Worm (Caenorhabditis elegans): ENCODE results near the gene ddr-2.

Gene ddr-2

DNA sequence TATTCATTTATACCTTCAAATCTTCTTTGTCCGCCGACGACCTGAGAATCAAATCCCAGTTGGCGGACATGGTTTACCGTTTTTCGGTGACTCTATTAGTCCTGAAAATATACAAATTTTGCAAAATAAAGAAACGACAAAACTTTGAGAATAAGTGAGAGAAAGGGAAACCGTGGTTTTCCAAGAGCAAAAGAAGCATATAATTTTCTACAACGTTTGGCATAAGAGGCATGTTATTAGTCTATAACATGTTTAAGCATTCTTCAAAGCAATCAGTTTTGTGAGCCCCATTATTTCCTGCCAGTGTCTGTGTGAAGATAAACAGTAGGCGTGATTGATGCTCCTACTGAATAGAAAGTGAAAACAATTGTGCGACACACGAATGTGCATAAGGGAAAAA lies 35.0 kb upstream of the ddr-2 start, which contains the start of gene K09C4.10:
TSS of gene K09C4.10 (minus strand) at position 101 of the 400 bp plus-strand sequence.
- TF ChIP-seq nhr-43 (tag; optimal IDR thresholded peaks at IDR 0.05; ENCODE audit: poor library complexity, severe bottlenecking) (no peak), ama-1 (optimal IDR thresholded peaks at IDR 0.05) (no peak), nhr-12 (tag; optimal IDR thresholded peaks at IDR 0.05) (no peak), nhr-23 (tag; optimal IDR thresholded peaks at IDR 0.05) (no peak), aly-2 (tag; optimal IDR thresholded peaks at IDR 0.05) (no peak), eor-1 (tag; optimal IDR thresholded peaks at IDR 0.05) (no peak), lin-15B (tag; optimal IDR thresholded peaks at IDR 0.05) (no peak), unc-39 (tag; optimal IDR thresholded peaks at IDR 0.05) (no peak), hmg-11 (tag; optimal IDR thresholded peaks at IDR 0.05) (no peak), egl-5 (tag; optimal IDR thresholded peaks at IDR 0.05) (no peak), nhr-11 (tag; optimal IDR thresholded peaks at IDR 0.05) (no peak), nhr-76 (tag; optimal IDR thresholded peaks at IDR 0.05) (no peak)

DNA sequence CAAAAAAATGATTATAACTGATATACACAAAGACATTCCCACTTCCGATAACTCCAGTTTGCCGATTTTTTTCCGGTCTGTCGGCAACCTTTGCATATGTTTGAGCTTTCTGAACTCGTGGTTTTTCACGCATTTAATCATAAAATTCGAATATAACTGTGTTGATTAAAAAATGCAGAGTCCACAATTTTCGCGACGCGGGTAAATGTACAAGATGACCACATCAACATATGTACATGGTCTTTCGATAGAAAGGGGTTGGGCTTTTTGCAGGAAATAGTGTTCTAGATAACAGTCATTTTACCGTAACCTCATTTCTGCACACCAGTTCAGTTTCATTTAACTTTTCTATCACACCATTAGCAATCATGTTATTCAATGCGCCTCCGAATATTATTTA lies 32.8 kb upstream of the ddr-2 start, which contains the start of gene K09C4.5:
TSS of gene K09C4.5 (plus strand) at position 326 of the 400 bp plus-strand sequence.
- TF ChIP-seq aly-2 (tag; optimal IDR thresholded peaks at IDR 0.05) (no peak), pqm-1 (tag; optimal IDR thresholded peaks at IDR 0.05) (peak; percentile 30), mdl-1 (tag; optimal IDR thresholded peaks at IDR 0.05) (no peak), ama-1 (optimal IDR thresholded peaks at IDR 0.05) (no peak), ceh-28 (tag; optimal IDR thresholded peaks at IDR 0.05) (no peak), elt-2 (tag; optimal IDR thresholded peaks at IDR 0.05) (peak; percentile 49), pha-4 (tag; optimal IDR thresholded peaks at IDR 0.05) (peak; percentile 11)

DNA sequence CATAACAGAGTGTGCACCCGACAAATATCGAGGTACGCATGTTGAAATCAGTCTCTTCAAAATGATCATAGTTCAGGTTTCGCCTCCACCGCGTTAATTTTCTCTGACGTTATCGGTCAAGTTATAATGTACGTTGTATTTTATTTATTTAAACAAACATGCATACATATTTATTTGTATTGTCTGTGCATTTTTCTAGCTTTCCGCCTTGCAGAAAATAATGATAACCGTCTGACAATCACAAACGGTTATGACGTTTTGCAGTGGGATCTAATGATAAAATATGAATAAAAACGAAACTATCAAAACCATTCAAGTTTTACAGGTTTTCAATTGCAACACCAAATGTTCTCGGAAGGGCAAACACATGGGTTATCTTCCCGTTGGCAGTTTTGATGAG lies 31.9 kb upstream of the ddr-2 start:
- TF ChIP-seq jun-1 (tag; optimal IDR thresholded peaks at IDR 0.05): peak; percentile 19
- peak; percentile 12 for TF ChIP-seq pha-4 (tag; optimal IDR thresholded peaks at IDR 0.05)
- no peak for TF ChIP-seq ceh-28 (tag; optimal IDR thresholded peaks at IDR 0.05)
- peak; percentile 55 for TF ChIP-seq pqm-1 (tag; optimal IDR thresholded peaks at IDR 0.05)
- TF ChIP-seq elt-1 (tag; optimal IDR thresholded peaks at IDR 0.05): no peak
- TF ChIP-seq elt-2 (tag; optimal IDR thresholded peaks at IDR 0.05): peak; percentile 79
- no peak for TF ChIP-seq daf-12 (tag; optimal IDR thresholded peaks at IDR 0.05)
- no peak for TF ChIP-seq egl-27 (tag; optimal IDR thresholded peaks at IDR 0.05)

DNA sequence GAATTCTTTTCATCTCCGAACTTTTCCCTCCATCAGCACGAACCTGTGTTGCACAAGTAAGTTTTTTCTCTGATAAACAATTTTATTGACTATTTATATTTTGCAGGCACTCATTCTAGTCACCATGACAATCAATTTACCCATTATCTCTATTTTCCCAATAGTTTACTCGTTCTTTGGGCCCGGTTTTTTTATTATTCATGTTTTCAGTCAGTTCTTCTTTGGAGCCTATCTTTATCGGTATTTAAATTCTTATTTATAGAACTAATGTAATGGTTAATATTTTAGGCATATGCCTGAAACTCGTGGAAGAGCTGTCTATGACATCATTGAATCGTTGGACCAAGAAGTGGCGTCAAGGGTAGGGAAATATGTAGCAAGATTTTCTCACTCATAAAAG lies 30.1 kb upstream of the ddr-2 start:
- TF ChIP-seq sea-2 (GFP tag; optimal IDR thresholded peaks at IDR 0.05) (no peak), fkh-10 (GFP tag; optimal IDR thresholded peaks at IDR 0.05) (no peak), fos-1 (tag; optimal IDR thresholded peaks at IDR 0.05) (no peak), nfya-1 (tag; optimal IDR thresholded peaks at IDR 0.05; ENCODE audit: insufficient read depth) (no peak), egl-27 (tag; optimal IDR thresholded peaks at IDR 0.05) (no peak), unc-39 (tag; optimal IDR thresholded peaks at IDR 0.05) (no peak), R02D3.7 (tag; optimal IDR thresholded peaks at IDR 0.05) (no peak), pha-4 (tag; optimal IDR thresholded peaks at IDR 0.05) (no peak), snpc-4 (tag; optimal IDR thresholded peaks at IDR 0.05) (no peak)

DNA sequence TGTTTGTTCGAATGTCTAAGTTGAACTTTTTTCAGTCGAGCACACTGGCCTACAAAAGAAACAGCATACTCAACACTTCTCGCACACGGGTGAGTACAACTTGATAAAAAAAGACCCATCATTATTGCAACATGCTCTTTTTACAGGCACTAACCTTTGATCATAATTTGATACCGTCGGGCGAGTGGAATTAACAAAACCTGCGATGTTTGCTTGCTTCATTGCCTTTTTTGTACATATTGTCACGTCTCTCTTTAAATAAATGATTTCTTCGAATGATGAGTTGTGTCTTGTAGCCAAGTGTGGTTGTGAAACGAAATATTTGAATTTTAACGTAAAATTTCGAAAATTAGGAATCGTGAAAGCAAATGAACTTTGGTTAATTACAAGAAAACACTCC lies 29.7 kb upstream of the ddr-2 start:
- no peak for TF ChIP-seq tbx-2 (tag; optimal IDR thresholded peaks at IDR 0.05)
- no peak for TF ChIP-seq lin-15B (tag; optimal IDR thresholded peaks at IDR 0.05)
- peak; percentile 92 for TF ChIP-seq pqm-1 (tag; optimal IDR thresholded peaks at IDR 0.05)
- no peak for TF ChIP-seq egl-27 (tag; optimal IDR thresholded peaks at IDR 0.05)
- TF ChIP-seq fkh-2 (tag; optimal IDR thresholded peaks at IDR 0.05): no peak
- no peak for TF ChIP-seq elt-1 (tag; optimal IDR thresholded peaks at IDR 0.05)
- TF ChIP-seq pha-4 (tag; optimal IDR thresholded peaks at IDR 0.05): peak; percentile 58
- peak; percentile 78 for TF ChIP-seq elt-2 (tag; optimal IDR thresholded peaks at IDR 0.05)
- TF ChIP-seq nfya-1 (tag; optimal IDR thresholded peaks at IDR 0.05; ENCODE audit: insufficient read depth): no peak
- no peak for TF ChIP-seq hmg-11 (tag; optimal IDR thresholded peaks at IDR 0.05)
- no peak for TF ChIP-seq ama-1 (optimal IDR thresholded peaks at IDR 0.05)
- TF ChIP-seq snpc-4 (tag; optimal IDR thresholded peaks at IDR 0.05): no peak
- no peak for TF ChIP-seq nhr-25 (tag; optimal IDR thresholded peaks at IDR 0.05)
- no peak for TF ChIP-seq nhr-67 (tag; optimal IDR thresholded peaks at IDR 0.05)
- no peak for TF ChIP-seq unc-62 (GFP tag; optimal IDR thresholded peaks at IDR 0.05)
- TF ChIP-seq nhr-23 (tag; optimal IDR thresholded peaks at IDR 0.05): no peak

DNA sequence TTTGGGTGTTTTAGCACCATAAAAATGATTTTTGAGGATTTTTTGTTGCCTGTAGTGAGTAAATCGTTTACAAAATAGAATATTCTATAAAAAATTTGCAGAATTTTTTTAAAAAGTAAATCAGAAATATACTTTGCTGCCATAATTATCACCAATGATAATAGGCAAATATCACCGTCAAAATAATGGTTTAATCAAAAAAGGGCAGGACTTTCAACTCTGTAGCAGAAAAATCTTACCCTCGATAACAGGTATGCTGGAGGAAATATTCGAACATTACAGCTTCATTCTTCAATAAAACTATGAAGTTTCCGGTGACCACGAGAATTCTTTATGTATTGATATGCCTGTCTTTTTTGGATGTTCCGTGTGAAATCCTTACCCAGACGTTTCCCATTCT lies 25.9 kb upstream of the ddr-2 start, which contains the start of gene K09C4.4:
TSS of gene K09C4.4 (plus strand) at position 301 of the 400 bp plus-strand sequence.
- no peak for TF ChIP-seq skn-1 (tag; optimal IDR thresholded peaks at IDR 0.05)
- no peak for TF ChIP-seq ceh-28 (tag; optimal IDR thresholded peaks at IDR 0.05)
- TF ChIP-seq lsy-12 (tag; optimal IDR thresholded peaks at IDR 0.05): no peak
